Fruit fly (Drosophila melanogaster) whole organism, embryonic: ENCODE data around the gene Vm26Aa.

ENCODE experiments used
- CG12219 ChIP-seq: fragments of 200-800 bp; sonication (Bioruptor generic); optimal IDR thresholded peaks from 3 replicates; lab custom pipeline; 2018; ENCODE audit warnings: missing biosample characterization, mild to moderate bottlenecking, missing genetic modification characterization
- CG31365 ChIP-seq: fragments of 200-800 bp; sonication (Bioruptor generic); optimal IDR thresholded peaks from 2 replicates; lab custom pipeline; 2018; ENCODE audit warnings: missing biosample characterization, mild to moderate bottlenecking, missing genetic modification characterization
- ken ChIP-seq: fragments of 200-800 bp; sonication (Bioruptor generic); IDR thresholded peaks from 3 replicates; pipeline ENCODE4 v1.3.6; 2022; ENCODE audit warnings: missing biosample characterization, missing genetic modification characterization

DNA sequence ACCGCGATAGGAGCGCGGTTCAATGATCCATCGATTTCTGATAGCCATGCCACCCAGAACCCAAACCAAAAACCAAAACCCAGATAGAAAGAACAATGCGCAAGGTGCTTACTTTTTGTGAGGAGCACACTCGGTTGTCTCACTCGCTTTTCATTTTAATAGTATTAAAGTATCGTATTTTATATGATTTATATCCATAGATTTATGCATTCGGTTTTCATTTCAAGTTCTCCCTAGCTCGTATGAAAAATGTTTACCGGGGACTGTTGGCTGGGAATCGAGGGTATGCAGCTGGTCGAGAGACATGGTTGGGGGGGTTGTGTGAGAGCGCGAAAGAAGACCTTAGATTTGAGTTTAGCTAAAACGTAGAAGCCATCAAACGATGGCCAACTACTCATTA, 11.9 kb upstream of the Vm26Aa start:
- TF ChIP-seq ken (peak; percentile 63; the same call in 1 of the 3 replicates), CG12219 (no peak), CG31365 (tag; lab: Kevin White, UChicago) (no peak)
